Worm (Caenorhabditis elegans): ENCODE measurements around the gene clec-168.

The clec-168 gene

DNA sequence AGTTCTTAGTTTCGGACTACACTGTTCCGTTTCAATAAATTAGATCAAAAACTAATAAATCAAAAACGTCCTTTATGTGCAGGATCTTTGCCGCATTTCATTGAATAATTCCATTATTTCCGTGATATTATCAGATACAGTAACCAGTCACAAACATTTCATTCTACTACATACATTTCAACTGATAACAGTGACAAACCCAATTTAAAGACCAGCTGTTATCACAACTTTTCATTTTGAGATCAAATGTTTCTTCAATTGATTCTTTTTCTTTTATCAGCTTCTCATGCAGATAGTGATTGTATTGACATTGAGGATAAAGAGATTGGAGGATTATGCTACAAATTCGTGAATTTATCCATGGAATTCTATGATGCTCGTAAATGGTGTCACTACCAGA is at the start of gene clec-168:
TSS of gene clec-168 (plus strand) at position 247 of the 400 bp plus-strand sequence.
- TF ChIP-seq crh-2 (tag; optimal IDR thresholded peaks at IDR 0.05) (no peak), egl-27 (tag; optimal IDR thresholded peaks at IDR 0.05) (no peak), fos-1 (tag; optimal IDR thresholded peaks at IDR 0.05) (peak; percentile 67), Y55F3AM.14 (GFP tag; optimal IDR thresholded peaks at IDR 0.05) (no peak), elt-1 (tag; optimal IDR thresholded peaks at IDR 0.05) (no peak), ztf-11 (tag; optimal IDR thresholded peaks at IDR 0.05) (no peak), mdl-1 (tag; optimal IDR thresholded peaks at IDR 0.05) (no peak), dmd-4 (tag; optimal IDR thresholded peaks at IDR 0.05) (no peak)

DNA sequence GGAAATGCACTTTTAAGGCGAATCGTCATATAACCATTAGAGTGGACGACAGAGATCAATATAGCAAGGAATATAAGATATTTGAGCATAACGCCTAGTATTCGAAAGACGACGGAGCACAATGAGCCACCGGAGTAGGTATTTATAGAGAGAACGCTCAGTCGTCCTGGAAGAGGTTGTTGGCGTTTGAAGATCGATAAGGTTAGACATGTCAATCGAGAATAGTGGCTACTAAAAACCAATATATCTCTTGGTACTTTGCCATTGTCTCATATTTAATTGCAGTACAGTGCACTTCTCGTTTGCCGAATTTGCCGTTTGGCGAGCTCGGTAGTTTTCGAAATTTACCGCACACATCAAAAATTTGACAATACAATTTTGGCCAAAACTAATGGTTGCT is 48.8 kb upstream of the clec-168 start, which contains the start of gene dsl-1:
TSS of gene dsl-1 (minus strand) at position 101 of the 400 bp plus-strand sequence.
- no peak for TF ChIP-seq ztf-4 (tag; optimal IDR thresholded peaks at IDR 0.05)
- TF ChIP-seq sem-4 (tag; optimal IDR thresholded peaks at IDR 0.05) = no peak
- no peak for TF ChIP-seq nhr-21 (tag; optimal IDR thresholded peaks at IDR 0.05)
- TF ChIP-seq nhr-11 (tag; optimal IDR thresholded peaks at IDR 0.05) = no peak
- no peak for TF ChIP-seq nhr-23 (tag; optimal IDR thresholded peaks at IDR 0.05)
- TF ChIP-seq F13H6.1 (tag; optimal IDR thresholded peaks at IDR 0.05) = no peak
- TF ChIP-seq nhr-6 (tag; optimal IDR thresholded peaks at IDR 0.05) = no peak
- no peak for TF ChIP-seq nhr-25 (tag; optimal IDR thresholded peaks at IDR 0.05)
- TF ChIP-seq snpc-4 (tag; optimal IDR thresholded peaks at IDR 0.05) = no peak
- no peak for TF ChIP-seq ZK546.5 (tag; optimal IDR thresholded peaks at IDR 0.05)
- TF ChIP-seq R02D3.7 (tag; optimal IDR thresholded peaks at IDR 0.05) = no peak
- no peak for TF ChIP-seq sma-3 (GFP tag; optimal IDR thresholded peaks at IDR 0.05)
- TF ChIP-seq sma-9 (GFP tag; optimal IDR thresholded peaks at IDR 0.05) = no peak
- TF ChIP-seq sma-9 (tag; optimal IDR thresholded peaks at IDR 0.05) = no peak
- no peak for TF ChIP-seq mdl-1 (tag; optimal IDR thresholded peaks at IDR 0.05)
- no peak for TF ChIP-seq Y55F3AM.14 (GFP tag; optimal IDR thresholded peaks at IDR 0.05)
- TF ChIP-seq egl-27 (tag; optimal IDR thresholded peaks at IDR 0.05) = no peak

DNA sequence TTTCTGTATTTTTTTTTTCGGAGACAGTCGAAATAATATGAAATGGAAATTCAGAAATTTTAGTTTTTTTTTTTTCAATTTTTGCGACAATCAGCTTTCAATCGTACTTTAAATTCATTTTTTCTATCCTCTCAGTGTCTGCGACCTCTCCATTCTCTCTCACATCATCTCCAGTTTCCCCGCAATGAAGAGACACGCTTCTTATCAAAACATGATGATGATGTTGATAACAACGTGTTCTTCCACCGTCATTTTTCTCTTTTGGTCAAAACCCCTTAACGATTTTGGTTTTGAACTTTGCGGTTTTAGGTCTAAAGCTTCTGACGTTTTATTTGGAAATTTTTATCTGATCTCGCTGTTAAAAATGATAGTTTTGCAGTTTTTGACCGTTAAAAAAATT is 47.4 kb upstream of the clec-168 start:
- TF ChIP-seq nhr-25 (tag; optimal IDR thresholded peaks at IDR 0.05) = no peak

DNA sequence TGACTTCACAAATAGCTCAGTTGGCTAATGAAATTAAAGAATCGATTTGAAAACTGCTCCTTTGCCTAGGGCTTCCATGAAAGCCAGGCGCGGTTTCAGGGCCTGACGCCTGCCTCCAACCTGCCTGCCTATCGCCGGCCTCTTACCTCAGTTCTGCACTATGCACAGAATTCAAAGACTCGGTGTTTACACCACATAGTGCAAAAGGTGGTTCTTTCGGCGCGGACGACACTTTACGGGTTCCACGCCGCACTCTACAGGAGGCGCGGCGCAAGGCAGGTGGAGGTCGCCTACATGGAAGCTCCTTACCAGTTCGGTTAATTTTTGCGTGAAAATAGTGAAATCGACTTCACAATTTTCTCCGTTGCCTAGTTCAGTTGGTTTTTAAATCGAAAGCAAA is 47.0 kb upstream of the clec-168 start:
- TF ChIP-seq nhr-10 (tag; optimal IDR thresholded peaks at IDR 0.05) = no peak
- TF ChIP-seq sma-9 (GFP tag; optimal IDR thresholded peaks at IDR 0.05) = no peak
- no peak for TF ChIP-seq sma-9 (tag; optimal IDR thresholded peaks at IDR 0.05)
- TF ChIP-seq nhr-77 (tag; optimal IDR thresholded peaks at IDR 0.05) = no peak
- TF ChIP-seq aly-2 (tag; optimal IDR thresholded peaks at IDR 0.05) = no peak
- TF ChIP-seq nhr-129 (tag; optimal IDR thresholded peaks at IDR 0.05) = no peak
- TF ChIP-seq nhr-11 (tag; optimal IDR thresholded peaks at IDR 0.05) = no peak
- TF ChIP-seq nhr-21 (tag; optimal IDR thresholded peaks at IDR 0.05) = no peak
- no peak for TF ChIP-seq fos-1 (tag; optimal IDR thresholded peaks at IDR 0.05)
- no peak for TF ChIP-seq lin-11 (tag; optimal IDR thresholded peaks at IDR 0.05)
- TF ChIP-seq nhr-25 (tag; optimal IDR thresholded peaks at IDR 0.05) = no peak
- no peak for TF ChIP-seq lin-39 (tag; optimal IDR thresholded peaks at IDR 0.05)
- TF ChIP-seq blmp-1 (tag; optimal IDR thresholded peaks at IDR 0.05; ENCODE audit: insufficient read depth) = no peak
- TF ChIP-seq nhr-12 (tag; optimal IDR thresholded peaks at IDR 0.05) = no peak
- no peak for TF ChIP-seq unc-39 (tag; optimal IDR thresholded peaks at IDR 0.05)
- TF ChIP-seq mbf-1 (tag; optimal IDR thresholded peaks at IDR 0.05) = no peak

DNA sequence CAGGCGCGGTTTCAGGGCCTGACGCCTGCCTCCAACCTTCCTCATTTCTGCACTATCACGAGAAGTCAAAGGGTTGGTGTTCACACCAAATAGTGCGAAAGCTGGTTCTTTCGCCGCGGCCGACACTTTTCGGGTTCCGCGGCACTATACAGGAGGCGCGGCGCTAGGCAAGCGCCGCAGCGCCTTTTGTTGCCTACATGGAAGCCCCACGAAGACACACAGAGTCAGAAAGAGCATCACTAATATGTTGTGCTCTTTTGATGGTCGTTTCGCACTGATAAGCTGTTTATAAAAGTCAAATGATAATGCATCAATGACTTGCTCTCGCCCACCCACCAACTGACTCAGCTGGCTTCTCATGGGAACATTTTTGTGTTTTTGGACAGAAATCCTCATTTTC is 44.9 kb upstream of the clec-168 start:
- TF ChIP-seq fos-1 (tag; optimal IDR thresholded peaks at IDR 0.05) (peak; percentile 78), mab-5 (tag; optimal IDR thresholded peaks at IDR 0.05) (no peak), snpc-4 (tag; optimal IDR thresholded peaks at IDR 0.05) (peak; percentile 62)

DNA sequence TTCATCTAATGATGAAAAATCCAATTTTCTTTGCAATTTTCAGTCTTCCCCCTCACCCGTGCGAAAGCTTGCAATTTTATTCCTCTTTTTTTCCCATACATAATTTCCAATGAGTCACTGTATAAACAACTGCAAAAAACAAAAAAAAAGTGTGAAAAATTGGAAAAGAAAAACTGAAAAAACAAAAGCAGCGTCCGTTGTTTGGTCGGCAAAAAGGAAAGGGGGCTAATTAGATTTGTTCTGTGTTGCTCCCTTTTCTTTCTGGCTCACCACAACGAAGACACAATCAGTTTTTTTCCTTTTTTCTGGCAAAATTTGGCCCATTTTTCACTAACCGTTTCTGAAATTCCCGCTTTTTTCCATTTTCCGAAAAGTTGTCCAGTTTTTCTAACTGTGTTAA is 44.4 kb upstream of the clec-168 start:
- TF ChIP-seq alr-1 (tag; optimal IDR thresholded peaks at IDR 0.05) (no peak), unc-55 (GFP tag; optimal IDR thresholded peaks at IDR 0.05) (no peak), snpc-4 (tag; optimal IDR thresholded peaks at IDR 0.05) (no peak), nhr-129 (tag; optimal IDR thresholded peaks at IDR 0.05) (no peak), ztf-4 (tag; optimal IDR thresholded peaks at IDR 0.05) (no peak), nhr-23 (tag; optimal IDR thresholded peaks at IDR 0.05) (no peak), nhr-11 (tag; optimal IDR thresholded peaks at IDR 0.05) (no peak), sma-3 (GFP tag; optimal IDR thresholded peaks at IDR 0.05) (no peak), ztf-11 (tag; optimal IDR thresholded peaks at IDR 0.05) (no peak)
